Worm (Caenorhabditis elegans) whole organism, midembryonic: ENCODE data around the gene glb-4.

Experiments
- T22C8.4 ChIP-seq: fragments of 200-800 bp; sonication (Bioruptor generic); IDR thresholded peaks from 2 replicates; pipeline ENCODE4 v1.3.6; 2022; ENCODE audit warnings: missing genetic modification characterization, missing compliant biosample characterization
- cog-1 ChIP-seq: sonication (generic microtip); optimal IDR thresholded peaks from 2 replicates; lab custom pipeline; 2016; ENCODE audit warnings: missing genetic modification characterization, missing compliant biosample characterization
- flt-1 ChIP-seq: fragments of 200-800 bp; sonication (Bioruptor generic); IDR thresholded peaks from 2 replicates; pipeline ENCODE4 v1.3.6; 2022; ENCODE audit warnings: missing genetic modification characterization, missing compliant biosample characterization
- klf-2 ChIP-seq: fragments of 200-800 bp; sonication (Bioruptor generic); conservative IDR thresholded peaks from 2 replicates; pipeline ENCODE4 v1.3.6; 2022; ENCODE audit warnings: missing genetic modification reagents, missing genetic modification characterization, missing compliant biosample characterization
- med-1 ChIP-seq: sonication (generic microtip); optimal IDR thresholded peaks from 2 replicates; lab custom pipeline; 2017; ENCODE audit warnings: missing genetic modification characterization, mild to moderate bottlenecking, missing compliant biosample characterization, antibody characterized with exemption, missing genetic modification reagents; ENCODE audit not compliant: insufficient read depth
- tab-1 ChIP-seq: fragments of 200-800 bp; sonication (Bioruptor generic); IDR thresholded peaks from 2 replicates; pipeline ENCODE4 v1.3.6; 2022; ENCODE audit warnings: missing genetic modification characterization, missing compliant biosample characterization

DNA sequence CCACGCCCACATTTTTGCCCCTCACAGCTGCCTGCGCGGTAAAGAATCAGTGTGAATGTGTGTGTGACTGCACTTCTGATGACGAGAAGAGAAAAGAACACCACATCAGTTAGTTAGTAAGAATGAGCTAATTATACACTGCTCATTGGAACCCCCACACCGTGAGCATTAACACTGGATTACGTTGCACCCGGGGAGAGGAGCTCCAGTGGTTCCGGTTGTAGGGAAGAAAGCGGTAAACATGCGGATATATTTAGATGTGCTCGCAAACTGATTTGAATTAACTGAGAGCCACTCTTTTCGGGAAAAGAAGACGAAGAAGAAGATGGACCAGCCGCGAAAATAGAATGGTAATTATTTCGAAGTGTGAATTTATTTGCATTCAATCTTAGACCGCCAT, 24.2 kb downstream of the glb-4 start:
- no peak for TF ChIP-seq tab-1 (GFP tag; lab: Robert Waterston, UW)
- TF ChIP-seq klf-2: no peak
- TF ChIP-seq cog-1: no peak
- TF ChIP-seq flt-1 (GFP tag; lab: Robert Waterston, UW): no peak
- no peak for TF ChIP-seq med-1
- no peak for TF ChIP-seq T22C8.4 (GFP tag; lab: Robert Waterston, UW)
